Worm (Caenorhabditis elegans) whole organism, L3 larva: ENCODE measurements around the gene ZC443.4.

Experiments
- R02D3.7 ChIP-seq: fragments of 150-350 bp; optimal IDR thresholded peaks from 2 replicates; lab custom pipeline; 2014; ENCODE audit warnings: missing biosample characterization, missing genetic modification characterization
- ZK546.5 ChIP-seq: sonication (generic microtip); optimal IDR thresholded peaks from 2 replicates; lab custom pipeline; 2017; ENCODE audit warnings: missing biosample characterization, missing genetic modification characterization
- aly-2 ChIP-seq: fragments of 150-350 bp; optimal IDR thresholded peaks from 2 replicates; lab custom pipeline; 2014; ENCODE audit warnings: missing biosample characterization, missing genetic modification characterization
- ama-1 ChIP-seq: fragments of 150-350 bp; optimal IDR thresholded peaks from 2 replicates; lab custom pipeline; 2018
- ceh-16 ChIP-seq: sonication (generic microtip); optimal IDR thresholded peaks from 2 replicates; lab custom pipeline; 2017; ENCODE audit warnings: missing biosample characterization, missing genetic modification characterization
- ceh-28 ChIP-seq: fragments of 150-350 bp; optimal IDR thresholded peaks from 2 replicates; lab custom pipeline; 2014; ENCODE audit warnings: missing biosample characterization, missing genetic modification reagents, missing genetic modification characterization
- ceh-82 ChIP-seq: fragments of 150-350 bp; optimal IDR thresholded peaks from 2 replicates; lab custom pipeline; 2014; ENCODE audit warnings: missing biosample characterization, missing genetic modification characterization
- egl-27 ChIP-seq: sonication (generic microtip); optimal IDR thresholded peaks from 4 replicates; lab custom pipeline; 2017; ENCODE audit warnings: missing biosample characterization, missing genetic modification reagents, missing genetic modification characterization
- egl-5 ChIP-seq: fragments of 150-350 bp; optimal IDR thresholded peaks from 2 replicates; lab custom pipeline; 2017; ENCODE audit warnings: missing biosample characterization, missing genetic modification reagents, missing genetic modification characterization, inconsistent platforms
- elt-1 ChIP-seq: fragments of 150-350 bp; optimal IDR thresholded peaks from 2 replicates; lab custom pipeline; 2014; ENCODE audit warnings: missing biosample characterization, missing genetic modification characterization
- elt-2 ChIP-seq: sonication (generic microtip); optimal IDR thresholded peaks from 2 replicates; lab custom pipeline; 2016; ENCODE audit warnings: missing genetic modification reagents, mild to moderate bottlenecking, missing genetic modification characterization, missing compliant biosample characterization
- eor-1 ChIP-seq, 2 experiments: fragments of 150-350 bp; optimal IDR thresholded peaks; 2 replicates each; lab custom pipeline; 2014 to 2018; ENCODE audit warnings: missing biosample characterization in 2 of 2, missing genetic modification characterization in 2 of 2
- fkh-10 ChIP-seq: sonication (generic microtip); optimal IDR thresholded peaks from 2 replicates; lab custom pipeline; 2017; ENCODE audit warnings: missing biosample characterization, missing genetic modification reagents, missing genetic modification characterization
- fkh-2 ChIP-seq: fragments of 150-350 bp; optimal IDR thresholded peaks from 2 replicates; lab custom pipeline; 2014; ENCODE audit warnings: missing biosample characterization, missing genetic modification reagents, missing genetic modification characterization
- fos-1 ChIP-seq: fragments of 150-350 bp; optimal IDR thresholded peaks from 2 replicates; lab custom pipeline; 2014; ENCODE audit warnings: missing biosample characterization, missing genetic modification characterization
- hmg-11 ChIP-seq: sonication (generic microtip); optimal IDR thresholded peaks from 2 replicates; lab custom pipeline; 2016; ENCODE audit warnings: missing genetic modification characterization, missing compliant biosample characterization
- jun-1 ChIP-seq: fragments of 150-350 bp; optimal IDR thresholded peaks from 2 replicates; lab custom pipeline; 2014; ENCODE audit warnings: missing biosample characterization, missing genetic modification reagents, missing genetic modification characterization
- lin-15B ChIP-seq: fragments of 150-350 bp; optimal IDR thresholded peaks from 2 replicates; lab custom pipeline; 2014; ENCODE audit warnings: missing biosample characterization, missing genetic modification characterization
- lin-39 ChIP-seq: fragments of 150-350 bp; optimal IDR thresholded peaks from 2 replicates; lab custom pipeline; 2018; ENCODE audit warnings: missing biosample characterization, missing genetic modification reagents, missing genetic modification characterization
- lsy-12 ChIP-seq: sonication (generic microtip); optimal IDR thresholded peaks from 2 replicates; lab custom pipeline; 2016; ENCODE audit warnings: mild to moderate bottlenecking, missing genetic modification characterization, missing compliant biosample characterization
- mdl-1 ChIP-seq: fragments of 150-350 bp; optimal IDR thresholded peaks from 2 replicates; lab custom pipeline; 2014; ENCODE audit warnings: missing biosample characterization, missing genetic modification characterization
- mml-1 ChIP-seq: fragments of 150-350 bp; sonication (generic microtip); optimal IDR thresholded peaks from 3 replicates; lab custom pipeline; 2014; ENCODE audit warnings: missing biosample characterization, missing genetic modification characterization
- nfya-1 ChIP-seq: sonication (generic microtip); optimal IDR thresholded peaks from 2 replicates; lab custom pipeline; 2017; ENCODE audit warnings: missing genetic modification characterization, mild to moderate bottlenecking, missing compliant biosample characterization, antibody characterized with exemption, moderate library complexity; ENCODE audit not compliant: insufficient read depth
- nhr-11 ChIP-seq: fragments of 150-350 bp; optimal IDR thresholded peaks from 2 replicates; lab custom pipeline; 2014; ENCODE audit warnings: missing biosample characterization, missing genetic modification characterization
- nhr-23 ChIP-seq: fragments of 150-350 bp; optimal IDR thresholded peaks from 2 replicates; lab custom pipeline; 2014; ENCODE audit warnings: missing biosample characterization, missing genetic modification reagents, missing genetic modification characterization
- nhr-237 ChIP-seq: fragments of 150-350 bp; optimal IDR thresholded peaks from 2 replicates; lab custom pipeline; 2014; ENCODE audit warnings: missing biosample characterization, missing genetic modification characterization
- nhr-25 ChIP-seq: sonication (generic microtip); optimal IDR thresholded peaks from 2 replicates; lab custom pipeline; 2017; ENCODE audit warnings: missing biosample characterization, missing genetic modification characterization
- nhr-28 ChIP-seq: fragments of 150-350 bp; optimal IDR thresholded peaks from 2 replicates; lab custom pipeline; 2014; ENCODE audit warnings: missing biosample characterization, missing genetic modification characterization
- nhr-43 ChIP-seq: sonication (generic microtip); optimal IDR thresholded peaks from 2 replicates; lab custom pipeline; 2016; ENCODE audit warnings: mild to moderate bottlenecking, missing genetic modification characterization, missing compliant biosample characterization; ENCODE audit not compliant: poor library complexity, severe bottlenecking
- nhr-67 ChIP-seq: fragments of 150-350 bp; optimal IDR thresholded peaks from 2 replicates; lab custom pipeline; 2014; ENCODE audit warnings: missing biosample characterization, missing genetic modification characterization
- nhr-76 ChIP-seq: fragments of 150-350 bp; sonication (generic microtip); optimal IDR thresholded peaks from 5 replicates; lab custom pipeline; 2014; ENCODE audit warnings: missing biosample characterization, missing genetic modification characterization
- nhr-77 ChIP-seq: fragments of 150-350 bp; optimal IDR thresholded peaks from 2 replicates; lab custom pipeline; 2014; ENCODE audit warnings: missing biosample characterization, missing genetic modification characterization
- pha-4 ChIP-seq: fragments of 150-350 bp; optimal IDR thresholded peaks from 2 replicates; lab custom pipeline; 2014; ENCODE audit warnings: missing biosample characterization, missing genetic modification reagents, missing genetic modification characterization
- pqm-1 ChIP-seq: fragments of 150-350 bp; optimal IDR thresholded peaks from 2 replicates; lab custom pipeline; 2017; ENCODE audit warnings: missing biosample characterization, missing genetic modification characterization, inconsistent platforms
- sea-2 ChIP-seq: fragments of 150-350 bp; sonication (generic microtip); optimal IDR thresholded peaks from 4 replicates; lab custom pipeline; 2014; ENCODE audit warnings: missing biosample characterization, missing genetic modification reagents, missing genetic modification characterization
- skn-1 ChIP-seq: fragments of 150-350 bp; optimal IDR thresholded peaks from 2 replicates; lab custom pipeline; 2014; ENCODE audit warnings: missing biosample characterization, missing genetic modification characterization
- snpc-4 ChIP-seq: fragments of 150-350 bp; optimal IDR thresholded peaks from 2 replicates; lab custom pipeline; 2014; ENCODE audit warnings: missing biosample characterization, missing genetic modification characterization
- tbx-2 ChIP-seq: sonication (generic microtip); optimal IDR thresholded peaks from 2 replicates; lab custom pipeline; 2016; ENCODE audit warnings: mild to moderate bottlenecking, missing genetic modification characterization, missing compliant biosample characterization

Gene ZC443.4

DNA sequence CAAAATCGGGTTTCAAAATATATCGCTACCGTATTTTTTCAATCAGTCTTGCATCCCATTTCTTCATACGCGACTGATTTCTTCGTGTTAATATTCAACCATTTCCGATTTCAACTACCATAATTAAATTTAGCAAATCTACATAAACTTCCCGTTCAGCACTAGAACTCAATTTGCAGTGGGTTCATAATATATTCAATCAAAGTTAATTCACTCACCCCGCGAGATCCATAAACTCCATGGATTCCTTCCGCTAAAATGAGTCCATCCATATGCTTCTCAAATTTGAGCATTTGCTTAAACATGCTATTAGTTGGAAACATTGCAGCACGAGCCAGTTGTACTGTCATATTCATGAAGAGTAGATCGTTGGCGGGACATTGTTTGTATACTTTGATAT is 1.2 kb downstream of the ZC443.4 start:
- no peak for TF ChIP-seq R02D3.7 (tag; lab: Kevin White, UChicago)
- TF ChIP-seq nhr-11 (tag; lab: Kevin White, UChicago), result no peak
- no peak for TF ChIP-seq nhr-67
- no peak for TF ChIP-seq fkh-2 (tag; lab: Kevin White, UChicago)
- TF ChIP-seq fos-1, result no peak
- no peak for TF ChIP-seq tbx-2 (tag; lab: Kevin White, UChicago)
- TF ChIP-seq egl-27, result no peak

ce11 chrV:12816672-12817071 is 3.0 kb downstream of the ZC443.4 start:
- peak; percentile 53 for TF ChIP-seq nhr-23 (tag; lab: Kevin White, UChicago)
- TF ChIP-seq ama-1 (lab: Kevin White, UChicago), result no peak

DNA sequence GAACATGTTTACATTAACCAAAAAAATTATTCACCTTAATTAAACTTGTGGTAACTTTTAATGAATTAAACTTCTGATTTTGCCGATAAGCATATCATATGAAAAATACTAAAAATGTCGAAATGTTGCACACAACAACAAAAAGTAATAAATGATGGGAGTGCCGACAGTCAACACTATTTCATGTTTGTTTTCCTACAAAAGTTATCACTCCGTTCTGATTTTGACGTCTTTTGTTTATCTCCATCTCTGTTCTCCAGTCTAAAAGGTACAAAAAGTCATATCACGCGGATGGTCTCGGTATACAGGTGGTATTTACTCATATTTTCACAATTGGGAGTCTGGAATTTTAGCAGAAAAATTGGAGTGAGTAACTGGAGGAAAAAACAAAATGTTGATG is 4.3 kb downstream of the ZC443.4 start:
- TF ChIP-seq ceh-16 (no peak), pqm-1 (tag; lab: Kevin White, UChicago) (peak; percentile 33), hmg-11 (tag; lab: Kevin White, UChicago) (no peak), lin-15B (tag; lab: Kevin White, UChicago) (no peak), nhr-43 (no peak), ZK546.5 (tag; lab: Kevin White, UChicago) (no peak), egl-27 (no peak), nhr-67 (no peak), jun-1 (tag; lab: Kevin White, UChicago) (no peak), fkh-2 (tag; lab: Kevin White, UChicago) (no peak), mml-1 (tag; lab: Kevin White, UChicago) (no peak), elt-1 (tag; lab: Kevin White, UChicago) (no peak), skn-1 (tag; lab: Kevin White, UChicago) (no peak), nhr-25 (tag; lab: Kevin White, UChicago) (no peak), tbx-2 (tag; lab: Kevin White, UChicago) (no peak), mdl-1 (no peak), pha-4 (peak; percentile 89)

DNA sequence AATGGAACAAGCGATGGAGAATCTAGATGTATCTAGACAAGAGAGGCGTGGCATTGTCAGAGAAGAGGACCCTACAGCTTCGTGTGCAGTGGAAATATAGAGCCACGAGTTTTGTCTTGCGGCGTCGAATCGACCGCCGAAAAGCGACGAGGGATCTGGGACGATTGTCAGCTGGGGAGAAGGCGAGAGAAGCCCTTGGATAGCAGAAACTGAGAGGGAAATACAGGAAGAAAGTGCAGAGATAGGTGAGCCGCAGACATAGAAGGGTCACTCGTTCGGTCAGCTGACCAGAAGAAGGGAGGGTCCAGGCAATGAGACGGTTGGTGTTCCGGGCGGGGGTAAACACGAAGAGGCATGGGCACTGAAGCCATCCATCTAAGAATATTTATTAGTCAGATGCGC is 5.2 kb downstream of the ZC443.4 start:
- TF ChIP-seq pha-4 (peak; percentile 75), ceh-28 (tag; lab: Kevin White, UChicago) (peak; percentile 38), hmg-11 (tag; lab: Kevin White, UChicago) (peak; percentile 81), skn-1 (tag; lab: Kevin White, UChicago) (peak; percentile 12), nhr-11 (tag; lab: Kevin White, UChicago) (peak; percentile 13), lin-15B (tag; lab: Kevin White, UChicago) (peak; percentile 37), tbx-2 (tag; lab: Kevin White, UChicago) (peak; percentile 50), snpc-4 (tag; lab: Kevin White, UChicago) (peak; percentile 71), nhr-23 (tag; lab: Kevin White, UChicago) (peak; percentile 17), sea-2 (GFP tag; lab: Kevin White, UChicago) (no peak), fkh-2 (tag; lab: Kevin White, UChicago) (peak; percentile 32), R02D3.7 (tag; lab: Kevin White, UChicago) (no peak), nhr-77 (tag; lab: Kevin White, UChicago) (no peak), fkh-10 (GFP tag; lab: Kevin White, UChicago) (peak; percentile 60), lin-39 (tag; lab: Kevin White, UChicago) (peak; percentile 78), aly-2 (tag; lab: Kevin White, UChicago) (no peak), nhr-28 (no peak), lsy-12 (tag; lab: Kevin White, UChicago) (peak; percentile 14), nfya-1 (tag; lab: Kevin White, UChicago) (peak; percentile 80)

ce11 chrV:12814022-12814421 is 5.7 kb downstream of the ZC443.4 start, which contains the start of gene ZC443.3:
Gene ZC443.3, minus strand, starts transcription at chrV:12814122.
- TF ChIP-seq ceh-82 (tag; lab: Kevin White, UChicago), result no peak
- TF ChIP-seq mdl-1, result no peak
- TF ChIP-seq elt-1 (tag; lab: Kevin White, UChicago), result no peak
- no peak for TF ChIP-seq tbx-2 (tag; lab: Kevin White, UChicago)
- no peak for TF ChIP-seq pha-4
- TF ChIP-seq aly-2 (tag; lab: Kevin White, UChicago), result no peak
- TF ChIP-seq nhr-28, result no peak
- TF ChIP-seq fkh-10 (GFP tag; lab: Kevin White, UChicago), result no peak
- TF ChIP-seq elt-2 (tag; lab: Kevin White, UChicago), result no peak
- no peak for TF ChIP-seq eor-1 (tag; optimal IDR thresholded peaks at IDR 0.05; lab: Kevin White, UChicago)
- TF ChIP-seq fkh-2 (tag; lab: Kevin White, UChicago), result no peak
- no peak for TF ChIP-seq skn-1 (tag; lab: Kevin White, UChicago)
- TF ChIP-seq snpc-4 (tag; lab: Kevin White, UChicago), result no peak
- TF ChIP-seq pqm-1 (tag; lab: Kevin White, UChicago), result no peak
- no peak for TF ChIP-seq nhr-76
- no peak for TF ChIP-seq egl-5 (tag; lab: Kevin White, UChicago)
- no peak for TF ChIP-seq nhr-237 (tag; lab: Kevin White, UChicago)
